Worm (Caenorhabditis elegans) whole organism, L3 larva: ENCODE results near the gene T25B2.2.

Experiments used
- R02D3.7 ChIP-seq: fragments of 150-350 bp; optimal IDR thresholded peaks from 2 replicates; lab custom pipeline; 2014; ENCODE audit warnings: missing biosample characterization, missing genetic modification characterization
- ZK546.5 ChIP-seq: sonication (generic microtip); optimal IDR thresholded peaks from 2 replicates; lab custom pipeline; 2017; ENCODE audit warnings: missing biosample characterization, missing genetic modification characterization
- aly-2 ChIP-seq: fragments of 150-350 bp; optimal IDR thresholded peaks from 2 replicates; lab custom pipeline; 2014; ENCODE audit warnings: missing biosample characterization, missing genetic modification characterization
- ama-1 ChIP-seq: fragments of 150-350 bp; optimal IDR thresholded peaks from 2 replicates; lab custom pipeline; 2018
- egl-27 ChIP-seq: sonication (generic microtip); optimal IDR thresholded peaks from 4 replicates; lab custom pipeline; 2017; ENCODE audit warnings: missing biosample characterization, missing genetic modification reagents, missing genetic modification characterization
- elt-2 ChIP-seq: sonication (generic microtip); optimal IDR thresholded peaks from 2 replicates; lab custom pipeline; 2016; ENCODE audit warnings: missing genetic modification reagents, mild to moderate bottlenecking, missing genetic modification characterization, missing compliant biosample characterization
- elt-3 ChIP-seq, 3 experiments: fragments of 150-350 bp in 1 of 3; sonication (generic microtip) in 2 of 3; optimal IDR thresholded peaks; 2 replicates in 2 of 3; 4 replicates in 1 of 3; lab custom pipeline; 2014 to 2017; ENCODE audit warnings: missing biosample characterization in 3 of 3, missing genetic modification characterization in 3 of 3
- fkh-10 ChIP-seq: sonication (generic microtip); optimal IDR thresholded peaks from 2 replicates; lab custom pipeline; 2017; ENCODE audit warnings: missing biosample characterization, missing genetic modification reagents, missing genetic modification characterization
- fos-1 ChIP-seq: fragments of 150-350 bp; optimal IDR thresholded peaks from 2 replicates; lab custom pipeline; 2014; ENCODE audit warnings: missing biosample characterization, missing genetic modification characterization
- jun-1 ChIP-seq: fragments of 150-350 bp; optimal IDR thresholded peaks from 2 replicates; lab custom pipeline; 2014; ENCODE audit warnings: missing biosample characterization, missing genetic modification reagents, missing genetic modification characterization
- lin-39 ChIP-seq: fragments of 150-350 bp; optimal IDR thresholded peaks from 2 replicates; lab custom pipeline; 2018; ENCODE audit warnings: missing biosample characterization, missing genetic modification reagents, missing genetic modification characterization
- lsy-12 ChIP-seq: sonication (generic microtip); optimal IDR thresholded peaks from 2 replicates; lab custom pipeline; 2016; ENCODE audit warnings: mild to moderate bottlenecking, missing genetic modification characterization, missing compliant biosample characterization
- nfya-1 ChIP-seq: sonication (generic microtip); optimal IDR thresholded peaks from 2 replicates; lab custom pipeline; 2017; ENCODE audit warnings: missing genetic modification characterization, mild to moderate bottlenecking, missing compliant biosample characterization, antibody characterized with exemption, moderate library complexity; ENCODE audit not compliant: insufficient read depth
- nhr-11 ChIP-seq: fragments of 150-350 bp; optimal IDR thresholded peaks from 2 replicates; lab custom pipeline; 2014; ENCODE audit warnings: missing biosample characterization, missing genetic modification characterization
- nhr-23 ChIP-seq: fragments of 150-350 bp; optimal IDR thresholded peaks from 2 replicates; lab custom pipeline; 2014; ENCODE audit warnings: missing biosample characterization, missing genetic modification reagents, missing genetic modification characterization
- nhr-237 ChIP-seq: fragments of 150-350 bp; optimal IDR thresholded peaks from 2 replicates; lab custom pipeline; 2014; ENCODE audit warnings: missing biosample characterization, missing genetic modification characterization
- nhr-28 ChIP-seq: fragments of 150-350 bp; optimal IDR thresholded peaks from 2 replicates; lab custom pipeline; 2014; ENCODE audit warnings: missing biosample characterization, missing genetic modification characterization
- nhr-43 ChIP-seq: sonication (generic microtip); optimal IDR thresholded peaks from 2 replicates; lab custom pipeline; 2016; ENCODE audit warnings: mild to moderate bottlenecking, missing genetic modification characterization, missing compliant biosample characterization; ENCODE audit not compliant: poor library complexity, severe bottlenecking
- nhr-67 ChIP-seq: fragments of 150-350 bp; optimal IDR thresholded peaks from 2 replicates; lab custom pipeline; 2014; ENCODE audit warnings: missing biosample characterization, missing genetic modification characterization
- nhr-76 ChIP-seq: fragments of 150-350 bp; sonication (generic microtip); optimal IDR thresholded peaks from 5 replicates; lab custom pipeline; 2014; ENCODE audit warnings: missing biosample characterization, missing genetic modification characterization
- pha-4 ChIP-seq: fragments of 150-350 bp; optimal IDR thresholded peaks from 2 replicates; lab custom pipeline; 2014; ENCODE audit warnings: missing biosample characterization, missing genetic modification reagents, missing genetic modification characterization
- sea-2 ChIP-seq: fragments of 150-350 bp; sonication (generic microtip); optimal IDR thresholded peaks from 4 replicates; lab custom pipeline; 2014; ENCODE audit warnings: missing biosample characterization, missing genetic modification reagents, missing genetic modification characterization
- skn-1 ChIP-seq: fragments of 150-350 bp; optimal IDR thresholded peaks from 2 replicates; lab custom pipeline; 2014; ENCODE audit warnings: missing biosample characterization, missing genetic modification characterization
- snpc-4 ChIP-seq: fragments of 150-350 bp; optimal IDR thresholded peaks from 2 replicates; lab custom pipeline; 2014; ENCODE audit warnings: missing biosample characterization, missing genetic modification characterization
- tbx-2 ChIP-seq: sonication (generic microtip); optimal IDR thresholded peaks from 2 replicates; lab custom pipeline; 2016; ENCODE audit warnings: mild to moderate bottlenecking, missing genetic modification characterization, missing compliant biosample characterization
- unc-39 ChIP-seq: sonication (generic microtip); optimal IDR thresholded peaks from 4 replicates; lab custom pipeline; 2017; ENCODE audit warnings: missing biosample characterization, missing genetic modification characterization
- zag-1 ChIP-seq: fragments of 150-350 bp; optimal IDR thresholded peaks from 2 replicates; lab custom pipeline; 2014; ENCODE audit warnings: missing biosample characterization, missing genetic modification characterization

T25B2.2 gene

ce11 chrX:6162037-6162436 lies 7.4 kb upstream of the T25B2.2 start:
- TF ChIP-seq zag-1 (tag; lab: Kevin White, UChicago) (no peak), R02D3.7 (tag; lab: Kevin White, UChicago) (no peak), ama-1 (lab: Kevin White, UChicago) (no peak), nhr-76 (no peak), nfya-1 (tag; lab: Kevin White, UChicago) (peak; percentile 47), aly-2 (tag; lab: Kevin White, UChicago) (no peak), nhr-67 (no peak)
- TF ChIP-seq, all 47 proteins: peak for 1

ce11 chrX:6167376-6167775 lies 2.1 kb upstream of the T25B2.2 start:
- TF ChIP-seq elt-2 (tag; lab: Kevin White, UChicago): peak; percentile 61
- TF ChIP-seq egl-27 (tag; lab: Kevin White, UChicago): no peak

ce11 chrX:6173656-6174055 lies 4.2 kb downstream of the T25B2.2 start, which contains the start of gene T25B2.1:
Gene T25B2.1 (plus strand): TSS chrX:6173956.
- no peak for TF ChIP-seq lin-39 (tag; lab: Kevin White, UChicago)

ce11 chrX:6175829-6176228 lies 6.4 kb downstream of the T25B2.2 start, which contains the start of gene T25B2.3:
Gene T25B2.3 (plus strand): TSS chrX:6176129.
- TF ChIP-seq snpc-4 (tag; lab: Kevin White, UChicago): no peak
- no peak for TF ChIP-seq fos-1 (tag; lab: Kevin White, UChicago)
- TF ChIP-seq R02D3.7 (tag; lab: Kevin White, UChicago): no peak
- no peak for TF ChIP-seq fkh-10 (GFP tag; lab: Kevin White, UChicago)
- no peak for TF ChIP-seq lsy-12 (tag; lab: Kevin White, UChicago)
- TF ChIP-seq sea-2 (GFP tag; lab: Kevin White, UChicago): no peak
- TF ChIP-seq nhr-28 (tag; lab: Kevin White, UChicago): no peak
- no peak for TF ChIP-seq nhr-23 (tag; lab: Kevin White, UChicago)
- TF ChIP-seq lin-39 (tag; lab: Kevin White, UChicago): no peak
- TF ChIP-seq elt-2 (tag; lab: Kevin White, UChicago): no peak
- no peak for TF ChIP-seq ZK546.5 (tag; lab: Kevin White, UChicago)
- TF ChIP-seq nhr-237 (tag; lab: Kevin White, UChicago): no peak
- no peak for TF ChIP-seq nhr-76
- no peak for TF ChIP-seq jun-1 (tag; lab: Kevin White, UChicago)
- TF ChIP-seq skn-1 (tag; lab: Kevin White, UChicago): no peak

- TF ChIP-seq nhr-23 (tag; lab: Kevin White, UChicago) (no peak), ama-1 (lab: Kevin White, UChicago) (no peak), pha-4 (tag; lab: Kevin White, UChicago) (no peak), R02D3.7 (tag; lab: Kevin White, UChicago) (no peak), elt-3 (tag; optimal IDR thresholded peaks at IDR 0.05; lab: Kevin White, UChicago) (no peak), nhr-237 (tag; lab: Kevin White, UChicago) (no peak), ZK546.5 (tag; lab: Kevin White, UChicago) (no peak), nhr-67 (no peak), zag-1 (tag; lab: Kevin White, UChicago) (no peak), unc-39 (tag; lab: Kevin White, UChicago) (no peak), sea-2 (GFP tag; lab: Kevin White, UChicago) (no peak), lin-39 (tag; lab: Kevin White, UChicago) (no peak)
- TF ChIP-seq, all 47 proteins: peak for 0
Observed at ce11 chrX:6177944-6178566, 8.6 kb downstream of the T25B2.2 start, which contains the start of the genes T25B2.4 and T13C5.3. Gene T25B2.4 (plus strand): TSS chrX:6178244. Gene T13C5.3 (plus strand): TSS chrX:6178516.

ce11 chrX:6178989-6179388 lies 9.5 kb downstream of the T25B2.2 start:
- TF ChIP-seq nhr-11 (tag; lab: Kevin White, UChicago) (no peak), tbx-2 (tag; lab: Kevin White, UChicago) (no peak), lin-39 (tag; lab: Kevin White, UChicago) (no peak), pha-4 (tag; lab: Kevin White, UChicago) (no peak), nhr-237 (tag; lab: Kevin White, UChicago) (no peak), nhr-23 (tag; lab: Kevin White, UChicago) (peak; percentile 80), nhr-43 (tag; lab: Kevin White, UChicago) (peak; percentile 38), ama-1 (lab: Kevin White, UChicago) (no peak)
